Worm (Caenorhabditis elegans) whole organism, young adult: Measurements from ENCODE around the gene C49F8.14.

Experiments
- B0019.2 ChIP-seq: fragments of 200-800 bp; sonication (Bioruptor generic); conservative IDR thresholded peaks from 2 replicates; pipeline ENCODE4 v1.3.6; 2022; ENCODE audit warnings: missing genetic modification reagents, missing genetic modification characterization, missing compliant biosample characterization
- B0336.3 ChIP-seq: fragments of 200-800 bp; sonication (Bioruptor generic); IDR thresholded peaks from 2 replicates; pipeline ENCODE4 v1.3.6; 2022; ENCODE audit warnings: missing genetic modification characterization, missing compliant biosample characterization
- C06A6.2 ChIP-seq: fragments of 200-800 bp; sonication (Bioruptor generic); conservative IDR thresholded peaks from 2 replicates; pipeline ENCODE4 v1.3.6; 2022; ENCODE audit warnings: missing genetic modification characterization, missing compliant biosample characterization
- F10E7.11 ChIP-seq: sonication (generic microtip); optimal IDR thresholded peaks from 2 replicates; lab custom pipeline; 2017; ENCODE audit warnings: mild to moderate bottlenecking, missing genetic modification characterization, moderate library complexity, missing compliant biosample characterization
- F49E8.2 ChIP-seq: sonication (generic microtip); optimal IDR thresholded peaks from 3 replicates; lab custom pipeline; 2017; ENCODE audit warnings: missing genetic modification characterization, mild to moderate bottlenecking, missing compliant biosample characterization, antibody characterized with exemption, moderate library complexity; ENCODE audit not compliant: insufficient read depth
- F57A8.1 ChIP-seq: fragments of 200-800 bp; sonication (Bioruptor generic); optimal IDR thresholded peaks from 2 replicates; lab custom pipeline; 2018; ENCODE audit warnings: mild to moderate bottlenecking, missing genetic modification characterization, moderate library complexity, missing compliant biosample characterization
- Y53G8AR.9 ChIP-seq: fragments of 200-800 bp; sonication (Bioruptor generic); conservative IDR thresholded peaks from 2 replicates; pipeline ENCODE4 v1.3.6; 2022; ENCODE audit warnings: missing genetic modification reagents, missing genetic modification characterization, missing compliant biosample characterization
- ZK185.1 ChIP-seq: sonication (generic microtip); optimal IDR thresholded peaks from 2 replicates; lab custom pipeline; 2016; ENCODE audit warnings: mild to moderate bottlenecking, missing genetic modification characterization, missing compliant biosample characterization; ENCODE audit not compliant: poor library complexity, severe bottlenecking
- atf-7 ChIP-seq: sonication (generic microtip); optimal IDR thresholded peaks from 2 replicates; lab custom pipeline; 2017; ENCODE audit warnings: mild to moderate bottlenecking, missing genetic modification characterization, missing compliant biosample characterization
- attf-6 ChIP-seq: fragments of 200-800 bp; sonication (Bioruptor generic); IDR thresholded peaks from 2 replicates; pipeline ENCODE4 v1.3.6; 2022; ENCODE audit warnings: missing genetic modification reagents, missing genetic modification characterization, missing compliant biosample characterization
- cebp-1 ChIP-seq, 2 experiments: fragments of 200-800 bp in 1 of 2; sonication (Bioruptor generic) in 1 of 2; sonication (generic microtip) in 1 of 2; IDR thresholded peaks in 1 of 2; optimal IDR thresholded peaks in 1 of 2; 2 replicates each; pipeline versions ENCODE4 v1.3.6 to Lab custom; 2017 to 2022; ENCODE audit warnings: missing compliant biosample characterization in 2 of 2, missing genetic modification characterization in 2 of 2, mild to moderate bottlenecking in 1 of 2, missing genetic modification reagents in 1 of 2, moderate library complexity in 1 of 2
- chd-7 ChIP-seq: sonication (generic microtip); optimal IDR thresholded peaks from 2 replicates; lab custom pipeline; 2016; ENCODE audit warnings: mild to moderate bottlenecking, missing genetic modification characterization, moderate library complexity, missing compliant biosample characterization
- dpl-1 ChIP-seq: fragments of 150-350 bp; optimal IDR thresholded peaks from 2 replicates; lab custom pipeline; 2014; ENCODE audit warnings: missing biosample characterization, missing genetic modification reagents, missing genetic modification characterization
- efl-1 ChIP-seq: fragments of 150-350 bp; optimal IDR thresholded peaks from 2 replicates; lab custom pipeline; 2014; ENCODE audit warnings: missing biosample characterization, missing genetic modification reagents, missing genetic modification characterization
- egrh-3 ChIP-seq: fragments of 200-800 bp; sonication (Bioruptor generic); IDR thresholded peaks from 2 replicates; pipeline ENCODE4 v1.3.6; 2022; ENCODE audit warnings: missing genetic modification reagents, missing genetic modification characterization, missing compliant biosample characterization
- hmg-20 ChIP-seq: fragments of 200-800 bp; sonication (Bioruptor generic); IDR thresholded peaks from 2 replicates; pipeline ENCODE4 v1.3.6; 2022; ENCODE audit warnings: missing genetic modification reagents, missing genetic modification characterization, missing compliant biosample characterization
- hsf-1 ChIP-seq: fragments of 200-800 bp; sonication (Bioruptor generic); IDR thresholded peaks from 2 replicates; pipeline ENCODE4 v1.3.6; 2022; ENCODE audit warnings: missing genetic modification reagents, missing genetic modification characterization, missing compliant biosample characterization
- lin-26 ChIP-seq: fragments of 200-800 bp; sonication (Bioruptor generic); IDR thresholded peaks from 2 replicates; pipeline ENCODE4 v1.3.6; 2022; ENCODE audit warnings: missing genetic modification reagents, missing genetic modification characterization, missing compliant biosample characterization
- lin-35 ChIP-seq, 3 experiments: fragments of 150-350 bp in 2 of 3; sonication (generic microtip) in 1 of 3; optimal IDR thresholded peaks; 2 replicates each; lab custom pipeline; 2014 to 2018; ENCODE audit warnings: missing biosample characterization in 3 of 3, missing genetic modification characterization in 3 of 3, missing genetic modification reagents in 3 of 3
- lin-40 ChIP-seq: sonication (generic microtip); optimal IDR thresholded peaks from 2 replicates; lab custom pipeline; 2016; ENCODE audit warnings: missing genetic modification characterization, mild to moderate bottlenecking, missing compliant biosample characterization, missing genotype, missing genetic modification reagents
- madf-3 ChIP-seq: fragments of 200-800 bp; sonication (Bioruptor generic); IDR thresholded peaks from 2 replicates; pipeline ENCODE4 v1.3.6; 2022; ENCODE audit warnings: missing genetic modification reagents, missing genetic modification characterization, missing compliant biosample characterization
- madf-6 ChIP-seq: fragments of 200-800 bp; sonication (Bioruptor generic); IDR thresholded peaks from 2 replicates; pipeline ENCODE4 v1.3.6; 2022; ENCODE audit warnings: missing genetic modification reagents, missing genetic modification characterization, missing compliant biosample characterization
- mes-4 ChIP-seq: sonication (generic microtip); optimal IDR thresholded peaks from 2 replicates; lab custom pipeline; 2016; ENCODE audit warnings: missing genotype, missing genetic modification characterization, missing compliant biosample characterization
- pha-4 ChIP-seq: fragments of 150-350 bp; sonication (generic microtip); optimal IDR thresholded peaks from 2 replicates; lab custom pipeline; 2014; ENCODE audit warnings: missing biosample characterization, missing genetic modification reagents, missing genetic modification characterization
- repo-1 ChIP-seq: sonication (generic microtip); optimal IDR thresholded peaks from 2 replicates; lab custom pipeline; 2017; ENCODE audit warnings: mild to moderate bottlenecking, missing genetic modification characterization, missing compliant biosample characterization
- rpc-1 ChIP-seq, 2 experiments: fragments of 150-350 bp in 1 of 2; sonication (generic microtip) in 1 of 2; optimal IDR thresholded peaks; 2 replicates each; lab custom pipeline; 2014 to 2018; ENCODE audit warnings: missing biosample characterization in 1 of 2, missing genetic modification characterization in 1 of 2, missing genetic modification reagents in 1 of 2, missing genotype in 1 of 2
- sdz-38 ChIP-seq: sonication (generic microtip); optimal IDR thresholded peaks from 2 replicates; lab custom pipeline; 2016; ENCODE audit warnings: missing genotype, missing genetic modification characterization, missing compliant biosample characterization
- snpc-1.1 ChIP-seq: sonication (generic microtip); optimal IDR thresholded peaks from 2 replicates; lab custom pipeline; 2017; ENCODE audit warnings: missing genetic modification characterization, mild to moderate bottlenecking, missing compliant biosample characterization, antibody characterized with exemption, moderate library complexity, missing genotype, missing genetic modification reagents; ENCODE audit not compliant: insufficient read depth
- snpc-1.3 ChIP-seq: sonication (generic microtip); optimal IDR thresholded peaks from 2 replicates; lab custom pipeline; 2017; ENCODE audit warnings: missing genetic modification characterization, mild to moderate bottlenecking, missing compliant biosample characterization, antibody characterized with exemption, moderate library complexity, missing genotype, missing genetic modification reagents; ENCODE audit not compliant: insufficient read depth
- snpc-4 ChIP-seq, 5 experiments: fragments of 150-350 bp in 1 of 5; sonication (generic microtip) in 4 of 5; optimal IDR thresholded peaks; 2 replicates each; lab custom pipeline; 2014 to 2018; ENCODE audit warnings: missing genetic modification characterization in 5 of 5, missing biosample characterization in 3 of 5, antibody characterized with exemption in 2 of 5, mild to moderate bottlenecking in 2 of 5, missing compliant biosample characterization in 2 of 5, missing genotype in 2 of 5, moderate library complexity in 2 of 5, missing genetic modification reagents in 1 of 5
- zfh-2 ChIP-seq: fragments of 200-800 bp; sonication (Bioruptor generic); conservative IDR thresholded peaks from 2 replicates; pipeline ENCODE4 v1.3.6; 2022; ENCODE audit warnings: missing genetic modification reagents, missing genetic modification characterization, missing compliant biosample characterization
- ztf-22 ChIP-seq: fragments of 200-800 bp; sonication (Bioruptor generic); optimal IDR thresholded peaks from 2 replicates; lab custom pipeline; 2018; ENCODE audit warnings: mild to moderate bottlenecking, missing genetic modification characterization, moderate library complexity, missing compliant biosample characterization
- ztf-28 ChIP-seq: fragments of 200-800 bp; sonication (Bioruptor generic); IDR thresholded peaks from 2 replicates; pipeline ENCODE4 v1.3.6; 2022; ENCODE audit warnings: missing genetic modification reagents, missing genetic modification characterization, missing compliant biosample characterization

C49F8.14 gene

ce11 chrX:13383273-13383672 is 6.5 kb upstream of the C49F8.14 start:
- no peak for TF ChIP-seq snpc-1.3 (tag; lab: Kevin White, UChicago)

ce11 chrX:13380988-13381742 is 4.4 kb upstream of the C49F8.14 start:
- TF ChIP-seq C06A6.2: no peak
- no peak for TF ChIP-seq repo-1 (tag; lab: Kevin White, UChicago)
- no peak for TF ChIP-seq snpc-4 (GFP tag; optimal IDR thresholded peaks at IDR 0.05; lab: Kevin White, UChicago)
- TF ChIP-seq snpc-4 (tag; optimal IDR thresholded peaks at IDR 0.05; lab: Kevin White, UChicago): no peak
- TF ChIP-seq rpc-1 (optimal IDR thresholded peaks at IDR 0.05; lab: Kevin White, UChicago): no peak
- TF ChIP-seq rpc-1 (tag; optimal IDR thresholded peaks at IDR 0.05; lab: Kevin White, UChicago): no peak
- TF ChIP-seq Y53G8AR.9 (GFP tag; lab: Robert Waterston, UW): no peak
- TF ChIP-seq pha-4 (tag; lab: Kevin White, UChicago): no peak
- no peak for TF ChIP-seq attf-6
- no peak for TF ChIP-seq mes-4 (tag; lab: Kevin White, UChicago)
- no peak for TF ChIP-seq sdz-38 (tag; lab: Kevin White, UChicago)
- no peak for TF ChIP-seq dpl-1 (GFP tag; lab: Kevin White, UChicago)
- TF ChIP-seq atf-7 (tag; lab: Kevin White, UChicago): no peak

ce11 chrX:13379072-13379471 is 2.3 kb upstream of the C49F8.14 start:
- TF ChIP-seq snpc-1.1 (no peak), ZK185.1 (no peak), cebp-1 (GFP tag; IDR thresholded peaks at IDR 0.05; lab: Robert Waterston, UW) (no peak), cebp-1 (tag; optimal IDR thresholded peaks at IDR 0.05; lab: Kevin White, UChicago) (no peak), B0336.3 (no peak), lin-35 (GFP tag; optimal IDR thresholded peaks at IDR 0.05; lab: Kevin White, UChicago) (no peak), F57A8.1 (GFP tag; lab: Kevin White, UChicago) (no peak), ztf-22 (GFP tag; lab: Kevin White, UChicago) (no peak), lin-26 (GFP tag; lab: Robert Waterston, UW) (no peak), F49E8.2 (tag; lab: Kevin White, UChicago) (no peak), atf-7 (tag; lab: Kevin White, UChicago) (no peak), lin-40 (tag; lab: Kevin White, UChicago) (no peak), F10E7.11 (tag; lab: Kevin White, UChicago) (no peak), B0019.2 (no peak), sdz-38 (tag; lab: Kevin White, UChicago) (no peak)

- TF ChIP-seq hsf-1 (GFP tag; lab: Robert Waterston, UW) (no peak), chd-7 (tag; lab: Kevin White, UChicago) (no peak), dpl-1 (GFP tag; lab: Kevin White, UChicago) (no peak), efl-1 (GFP tag; lab: Kevin White, UChicago) (no peak), egrh-3 (GFP tag; lab: Robert Waterston, UW) (peak; percentile 48; the same call in 1 of the 2 replicates), madf-6 (no peak), ztf-28 (GFP tag; lab: Robert Waterston, UW) (no peak), madf-3 (GFP tag; lab: Robert Waterston, UW) (no peak), zfh-2 (GFP tag; lab: Robert Waterston, UW) (peak; percentile 78), hmg-20 (GFP tag; lab: Robert Waterston, UW) (no peak)
- TF ChIP-seq, all 124 proteins: peak for 2
Measured at ce11 chrX:13376185-13376584, 564 bp downstream of the C49F8.14 start.
